Fruit fly (Drosophila melanogaster) whole organism, embryonic: ENCODE data around the gene CG3505.

Experiments
- C15 ChIP-seq: fragments of 200-800 bp; sonication (Bioruptor generic); IDR thresholded peaks from 3 replicates; pipeline ENCODE4 v1.3.6; 2022; ENCODE audit warnings: missing biosample characterization, missing genetic modification characterization
- CG10209 ChIP-seq: fragments of 200-800 bp; sonication (Bioruptor generic); optimal IDR thresholded peaks from 3 replicates; lab custom pipeline; 2017; ENCODE audit warnings: missing biosample characterization, mild to moderate bottlenecking, missing genetic modification characterization, missing genetic modification reagents
- CG11504 ChIP-seq: fragments of 200-800 bp; sonication (Bioruptor generic); optimal IDR thresholded peaks from 3 replicates; lab custom pipeline; 2019; ENCODE audit warnings: missing biosample characterization, mild to moderate bottlenecking, missing genetic modification characterization, moderate library complexity
- CG11695 ChIP-seq: fragments of 200-800 bp; sonication (Bioruptor generic); IDR thresholded peaks from 3 replicates; pipeline ENCODE4 v1.3.6; 2022; ENCODE audit warnings: missing biosample characterization, missing genetic modification characterization
- CG14441 ChIP-seq: fragments of 200-800 bp; sonication (Bioruptor generic); IDR thresholded peaks from 2 replicates; pipeline ENCODE4 v1.3.6; 2022; ENCODE audit warnings: missing biosample characterization, missing genetic modification characterization
- CG16779 ChIP-seq: fragments of 200-800 bp; sonication (Bioruptor generic); IDR thresholded peaks from 2 replicates; pipeline ENCODE4 v1.3.6; 2022; ENCODE audit warnings: missing biosample characterization, missing genetic modification characterization
- CG30020 ChIP-seq: fragments of 200-800 bp; optimal IDR thresholded peaks from 2 replicates; lab custom pipeline; 2019; ENCODE audit warnings: missing biosample characterization, mild to moderate bottlenecking, missing genetic modification characterization, moderate library complexity
- CG30403 ChIP-seq: fragments of 200-800 bp; sonication (Bioruptor generic); optimal IDR thresholded peaks from 3 replicates; lab custom pipeline; 2016; ENCODE audit warnings: missing biosample characterization, missing genetic modification characterization
- CG31224 ChIP-seq: fragments of 200-800 bp; sonication (Bioruptor generic); IDR thresholded peaks from 2 replicates; pipeline ENCODE4 v1.3.6; 2022; ENCODE audit warnings: missing biosample characterization, missing genetic modification characterization
- CG31388 ChIP-seq: fragments of 200-800 bp; sonication (Bioruptor generic); optimal IDR thresholded peaks from 2 replicates; lab custom pipeline; 2016; ENCODE audit warnings: missing biosample characterization, missing genetic modification characterization
- CG3838 ChIP-seq: fragments of 200-800 bp; sonication (Bioruptor generic); optimal IDR thresholded peaks from 3 replicates; lab custom pipeline; 2016; ENCODE audit warnings: missing biosample characterization, missing genetic modification characterization
- CG42726 ChIP-seq: fragments of 200-800 bp; sonication (Bioruptor generic); IDR thresholded peaks from 2 replicates; pipeline ENCODE4 v1.3.6; 2022; ENCODE audit warnings: missing biosample characterization, missing genetic modification characterization; ENCODE audit not compliant: partially characterized antibody
- CG4854 ChIP-seq: fragments of 200-800 bp; sonication (Bioruptor generic); optimal IDR thresholded peaks from 2 replicates; lab custom pipeline; 2016; ENCODE audit warnings: missing biosample characterization, missing genetic modification characterization, inconsistent platforms
- CG7928 ChIP-seq: fragments of 200-800 bp; sonication (Bioruptor generic); optimal IDR thresholded peaks from 2 replicates; lab custom pipeline; 2017; ENCODE audit warnings: missing biosample characterization, mild to moderate bottlenecking, missing genetic modification characterization
- D19A ChIP-seq: fragments of 200-800 bp; optimal IDR thresholded peaks from 3 replicates; lab custom pipeline; 2019; ENCODE audit warnings: missing biosample characterization, mild to moderate bottlenecking, missing genetic modification characterization, moderate library complexity
- Drgx ChIP-seq: fragments of 200-800 bp; sonication (Bioruptor generic); IDR thresholded peaks from 2 replicates; pipeline ENCODE4 v1.3.6; 2022; ENCODE audit warnings: missing biosample characterization, missing genetic modification characterization
- ERR ChIP-seq: fragments of 200-800 bp; sonication (Bioruptor generic); optimal IDR thresholded peaks from 2 replicates; lab custom pipeline; 2016; ENCODE audit warnings: missing biosample characterization, missing genetic modification characterization
- Ets65A ChIP-seq: fragments of 200-800 bp; sonication (Bioruptor generic); peaks from one replicate; lab custom pipeline; 2016; ENCODE audit warnings: missing biosample characterization, missing genetic modification characterization
- Gsc ChIP-seq: fragments of 200-800 bp; sonication (Bioruptor generic); IDR thresholded peaks from 2 replicates; pipeline ENCODE4 v1.3.6; 2022; ENCODE audit warnings: missing biosample characterization, missing genetic modification characterization
- Hey ChIP-seq: fragments of 200-800 bp; sonication (Bioruptor generic); optimal IDR thresholded peaks from 3 replicates; lab custom pipeline; 2018; ENCODE audit warnings: missing biosample characterization, mild to moderate bottlenecking, missing genetic modification characterization
- Hr39 ChIP-seq: fragments of >200 bp; optimal IDR thresholded peaks from 2 replicates; lab custom pipeline; 2017
- Lpt ChIP-seq: fragments of >200 bp; optimal IDR thresholded peaks from 2 replicates; lab custom pipeline; 2018; ENCODE audit warnings: missing biosample characterization, missing genetic modification characterization
- Max ChIP-seq: fragments of 200-800 bp; sonication (Bioruptor generic); optimal IDR thresholded peaks from 2 replicates; lab custom pipeline; 2016; ENCODE audit warnings: missing biosample characterization, mild to moderate bottlenecking, missing genetic modification characterization
- NC2α ChIP-seq: fragments of 200-800 bp; sonication (Bioruptor generic); optimal IDR thresholded peaks from 2 replicates; lab custom pipeline; 2016; ENCODE audit warnings: missing biosample characterization, missing genetic modification characterization
- Nf-YB ChIP-seq: fragments of 200-800 bp; sonication (Bioruptor generic); optimal IDR thresholded peaks from 3 replicates; lab custom pipeline; 2019; ENCODE audit warnings: missing biosample characterization, mild to moderate bottlenecking, missing genetic modification characterization, moderate library complexity
- PHDP ChIP-seq: fragments of 200-800 bp; sonication (Bioruptor generic); optimal IDR thresholded peaks from 3 replicates; lab custom pipeline; 2018; ENCODE audit warnings: missing biosample characterization, mild to moderate bottlenecking, missing genetic modification characterization, moderate library complexity
- Sry-δ ChIP-seq: fragments of 200-800 bp; sonication (Bioruptor generic); optimal IDR thresholded peaks from 2 replicates; lab custom pipeline; 2016; ENCODE audit warnings: missing biosample characterization, missing genetic modification characterization
- TFAM ChIP-seq: fragments of 200-800 bp; sonication (Bioruptor generic); optimal IDR thresholded peaks from 2 replicates; lab custom pipeline; 2017; ENCODE audit warnings: missing biosample characterization, missing genetic modification characterization, inconsistent platforms
- Vsx1 ChIP-seq: fragments of 200-800 bp; sonication (Bioruptor generic); optimal IDR thresholded peaks from 2 replicates; lab custom pipeline; 2017; ENCODE audit warnings: missing biosample characterization, mild to moderate bottlenecking, missing genetic modification characterization, missing genetic modification reagents
- abd-A ChIP-seq: fragments of 200-800 bp; sonication (Bioruptor generic); optimal IDR thresholded peaks from 3 replicates; lab custom pipeline; 2019; ENCODE audit warnings: missing biosample characterization, mild to moderate bottlenecking, missing genetic modification characterization, moderate library complexity
- az2 ChIP-seq: fragments of 200-800 bp; sonication (Bioruptor generic); optimal IDR thresholded peaks from 3 replicates; lab custom pipeline; 2016; ENCODE audit warnings: missing biosample characterization, missing genetic modification characterization
- cas ChIP-seq: fragments of 200-800 bp; sonication (Bioruptor generic); IDR thresholded peaks from 2 replicates; pipeline ENCODE4 v1.3.6; 2022; ENCODE audit warnings: missing biosample characterization, missing genetic modification characterization
- caup ChIP-seq: fragments of 200-800 bp; sonication (Bioruptor generic); optimal IDR thresholded peaks from 3 replicates; lab custom pipeline; 2017; ENCODE audit warnings: missing biosample characterization, mild to moderate bottlenecking, missing genetic modification characterization, moderate library complexity; ENCODE audit not compliant: severe bottlenecking
- fd102C ChIP-seq: fragments of 200-800 bp; sonication (Bioruptor generic); optimal IDR thresholded peaks from 2 replicates; lab custom pipeline; 2018; ENCODE audit warnings: missing biosample characterization, mild to moderate bottlenecking, missing genetic modification characterization, moderate library complexity
- fd64A ChIP-seq: fragments of 200-800 bp; sonication (Bioruptor generic); optimal IDR thresholded peaks from 3 replicates; lab custom pipeline; 2018; ENCODE audit warnings: missing biosample characterization, mild to moderate bottlenecking, missing genetic modification characterization
- gro ChIP-seq: fragments of 200-800 bp; sonication (Bioruptor generic); optimal IDR thresholded peaks from 2 replicates; lab custom pipeline; 2016; ENCODE audit warnings: missing biosample characterization, missing genetic modification characterization
- h ChIP-seq: fragments of >200 bp; optimal IDR thresholded peaks from 2 replicates; lab custom pipeline; 2017
- hkb ChIP-seq, 2 experiments: fragments of 200-800 bp in 1 of 2; fragments of >200 bp in 1 of 2; sonication (Bioruptor generic) in 1 of 2; IDR thresholded peaks in 1 of 2; optimal IDR thresholded peaks in 1 of 2; 2 replicates each; pipeline versions ENCODE4 v1.3.6 to Lab custom; 2017 to 2022; ENCODE audit warnings: missing biosample characterization in 1 of 2, missing genetic modification characterization in 1 of 2
- jigr1 ChIP-seq: fragments of 200-800 bp; sonication (Bioruptor generic); IDR thresholded peaks from 3 replicates; pipeline ENCODE4 v1.3.6; 2022; ENCODE audit warnings: missing biosample characterization, missing genetic modification characterization
- kay ChIP-seq: fragments of 200-800 bp; sonication (Bioruptor generic); optimal IDR thresholded peaks from 2 replicates; lab custom pipeline; 2016; ENCODE audit warnings: missing biosample characterization, missing genetic modification characterization
- kni ChIP-seq: fragments of 200-800 bp; sonication (Bioruptor generic); optimal IDR thresholded peaks from 3 replicates; lab custom pipeline; 2017; ENCODE audit warnings: mild to moderate bottlenecking, missing biosample characterization, missing genetic modification reagents, missing genetic modification characterization
- mirr ChIP-seq: fragments of 200-800 bp; sonication (Bioruptor generic); optimal IDR thresholded peaks from 3 replicates; lab custom pipeline; 2018; ENCODE audit warnings: missing biosample characterization, mild to moderate bottlenecking, missing genetic modification characterization
- nerfin-1 ChIP-seq: fragments of 200-800 bp; sonication (Bioruptor generic); optimal IDR thresholded peaks from 3 replicates; lab custom pipeline; 2019; ENCODE audit warnings: missing biosample characterization, mild to moderate bottlenecking, missing genetic modification characterization, moderate library complexity
- pb ChIP-seq: fragments of 200-800 bp; sonication (Bioruptor generic); optimal IDR thresholded peaks from 3 replicates; lab custom pipeline; 2016; ENCODE audit warnings: missing biosample characterization, missing genetic modification characterization
- prd ChIP-seq, 3 experiments: fragments of >200 bp in 2 of 3; fragments of 200-800 bp in 1 of 3; sonication (Bioruptor generic) in 1 of 3; optimal IDR thresholded peaks in 2 of 3; IDR thresholded peaks in 1 of 3; 2 replicates in 2 of 3; 3 replicates in 1 of 3; pipeline versions ENCODE4 v1.3.6 to Lab custom; 2017 to 2022; ENCODE audit warnings: missing biosample characterization in 1 of 3, missing genetic modification characterization in 1 of 3
- schlank ChIP-seq: fragments of 200-800 bp; sonication (Bioruptor generic); optimal IDR thresholded peaks from 2 replicates; lab custom pipeline; 2018; ENCODE audit warnings: missing biosample characterization, mild to moderate bottlenecking, missing genetic modification characterization
- seq ChIP-seq: fragments of 200-800 bp; sonication (Bioruptor generic); IDR thresholded peaks from 2 replicates; pipeline ENCODE4 v1.3.6; 2022; ENCODE audit warnings: missing biosample characterization, missing genetic modification characterization
- shn ChIP-seq: fragments of 200-800 bp; sonication (Bioruptor generic); optimal IDR thresholded peaks from 3 replicates; lab custom pipeline; 2016; ENCODE audit warnings: missing biosample characterization, missing genetic modification characterization
- trh ChIP-seq: fragments of 200-800 bp; sonication (Bioruptor generic); optimal IDR thresholded peaks from 2 replicates; lab custom pipeline; 2016; ENCODE audit warnings: missing biosample characterization, missing genetic modification characterization
- vvl ChIP-seq: fragments of 200-800 bp; sonication (Bioruptor generic); IDR thresholded peaks from 2 replicates; pipeline ENCODE4 v1.3.6; 2022; ENCODE audit warnings: missing biosample characterization, missing genetic modification characterization
- zfh1 ChIP-seq: fragments of 200-800 bp; sonication (Bioruptor generic); IDR thresholded peaks from 3 replicates; pipeline ENCODE4 v1.3.6; 2022; ENCODE audit warnings: missing biosample characterization, missing genetic modification characterization
- zfh2 ChIP-seq: fragments of 200-800 bp; sonication (Bioruptor generic); optimal IDR thresholded peaks from 2 replicates; lab custom pipeline; 2016; ENCODE audit warnings: missing biosample characterization, missing genetic modification characterization

The CG3505 gene

DNA sequence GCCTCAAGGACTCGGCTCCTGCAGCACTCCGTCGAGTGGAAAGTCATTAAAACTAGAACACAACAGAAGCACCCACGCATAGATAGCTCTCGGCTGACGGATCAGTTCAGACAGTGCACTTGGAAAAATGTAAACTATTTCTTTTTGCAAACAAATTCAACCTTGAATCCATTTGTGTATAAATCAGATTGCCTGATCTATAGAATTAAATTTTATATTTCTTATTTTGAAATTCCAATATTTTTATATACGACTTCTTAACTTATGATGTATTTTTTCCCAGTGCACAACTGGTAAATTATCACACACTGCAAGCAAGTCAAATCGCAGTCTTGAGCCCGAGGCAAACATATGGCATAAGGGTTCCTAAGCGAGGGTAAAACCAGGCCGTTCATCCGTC is 17.5 kb downstream of the CG3505 start (continued):
- TF ChIP-seq shn (GFP tag; lab: Kevin White, UChicago), result no peak
- no peak for TF ChIP-seq seq (GFP tag; lab: Robert Waterston, UW)
- TF ChIP-seq Hey (tag; lab: Kevin White, UChicago), result no peak
- peak; percentile 47 for TF ChIP-seq Nf-YB (GFP tag; lab: Kevin White, UChicago)
- peak; percentile 59 for TF ChIP-seq az2 (GFP tag; lab: Kevin White, UChicago)
- no peak for TF ChIP-seq caup (GFP tag; lab: Kevin White, UChicago)
- TF ChIP-seq schlank (tag; lab: Kevin White, UChicago), result no peak
- no peak for TF ChIP-seq h (lab: Kevin White, UChicago)
- peak; percentile 84 for TF ChIP-seq fd102C
- peak; percentile 89 for TF ChIP-seq zfh1
- no peak for TF ChIP-seq mirr
- no peak for TF ChIP-seq CG30020
- TF ChIP-seq vvl (GFP tag; lab: Robert Waterston, UW), result peak; percentile 77
- TF ChIP-seq CG7928 (GFP tag; lab: Kevin White, UChicago), result no peak
- no peak; the same call in 1 of the 2 replicates for TF ChIP-seq CG31224 (GFP tag; lab: Robert Waterston, UW)
- no peak for TF ChIP-seq hkb (optimal IDR thresholded peaks at IDR 0.05; lab: Kevin White, UChicago)
- TF ChIP-seq hkb (GFP tag; IDR thresholded peaks at IDR 0.05; lab: Robert Waterston, UW), result peak; percentile 69
- TF ChIP-seq ERR (GFP tag; lab: Kevin White, UChicago), result no peak
- TF ChIP-seq CG31388, result peak; percentile 37
- TF ChIP-seq CG16779, result no peak
- TF ChIP-seq D19A (tag; lab: Kevin White, UChicago), result peak; percentile 50
- no peak for TF ChIP-seq prd (optimal IDR thresholded peaks at IDR 0.05; lab: Kevin White, UChicago)
- peak; percentile 94 for TF ChIP-seq prd (GFP tag; IDR thresholded peaks at IDR 0.05; lab: Robert Waterston, UW)
- peak; percentile 62 for TF ChIP-seq CG11504 (tag; lab: Kevin White, UChicago)
- peak; percentile 38 for TF ChIP-seq kay (GFP tag; lab: Kevin White, UChicago)
- no peak for TF ChIP-seq gro (GFP tag; lab: Kevin White, UChicago)
- no peak for TF ChIP-seq CG42726 (GFP tag; lab: Robert Waterston, UW)
- TF ChIP-seq Max (GFP tag; lab: Kevin White, UChicago), result peak; percentile 35
- TF ChIP-seq TFAM (GFP tag; lab: Kevin White, UChicago), result no peak
- no peak for TF ChIP-seq Lpt (GFP tag; lab: Kevin White, UChicago)
- TF ChIP-seq pb (GFP tag; lab: Kevin White, UChicago), result no peak
- no peak for TF ChIP-seq Vsx1
- no peak for TF ChIP-seq C15 (GFP tag; lab: Robert Waterston, UW)
- TF ChIP-seq Ets65A (GFP tag; lab: Kevin White, UChicago), result peak; percentile 80
- TF ChIP-seq CG11695 (GFP tag; lab: Robert Waterston, UW), result peak; percentile 61; the same call in 2 of the 3 replicates
- TF ChIP-seq trh (GFP tag; lab: Kevin White, UChicago), result no peak
- peak; percentile 14 for TF ChIP-seq Sry-δ
- TF ChIP-seq jigr1, result 0 out of 3 replicates have a peak, but pooled peaks have one; percentile 22
- peak; percentile 64 for TF ChIP-seq nerfin-1 (tag; lab: Kevin White, UChicago)
- TF ChIP-seq CG30403 (GFP tag; lab: Kevin White, UChicago), result peak; percentile 52
- TF ChIP-seq PHDP (tag; lab: Kevin White, UChicago), result peak; percentile 10
- no peak for TF ChIP-seq Gsc (GFP tag; lab: Robert Waterston, UW)
- no peak for TF ChIP-seq kni (GFP tag; lab: Kevin White, UChicago)
- peak; percentile 4 for TF ChIP-seq fd64A (GFP tag; lab: Kevin White, UChicago)
- no peak for TF ChIP-seq Hr39 (lab: Kevin White, UChicago)
- TF ChIP-seq CG3838 (GFP tag; lab: Kevin White, UChicago), result no peak
- TF ChIP-seq CG14441 (GFP tag; lab: Robert Waterston, UW), result no peak
- TF ChIP-seq CG4854, result peak; percentile 34
- TF ChIP-seq NC2α (GFP tag; lab: Kevin White, UChicago), result peak; percentile 23
- TF ChIP-seq cas (GFP tag; lab: Robert Waterston, UW), result no peak
- TF ChIP-seq abd-A (tag; lab: Kevin White, UChicago), result no peak
- peak; percentile 59 for TF ChIP-seq CG10209 (GFP tag; lab: Kevin White, UChicago)
- TF ChIP-seq Drgx (GFP tag; lab: Robert Waterston, UW), result peak; percentile 65
- no peak for TF ChIP-seq zfh2 (GFP tag; lab: Kevin White, UChicago)
